Fruit fly (Drosophila melanogaster): ENCODE results near the gene Ilp8.

Gene Ilp8

dm6 chr3L:17012017-17012719, 19.7 kb downstream of the Ilp8 start, which contains the start of gene CG3764 (continued):
- TF ChIP-seq Ada2b (GFP tag; IDR thresholded peaks at IDR 0.05) (peak; percentile 37; the same call in 1 of the 2 replicates), ERR (GFP tag; optimal IDR thresholded peaks at IDR 0.05) (peak; percentile 74), CG10979 (tag; optimal IDR thresholded peaks at IDR 0.05) (peak; percentile 56), gcm (GFP tag; optimal IDR thresholded peaks at IDR 0.05) (peak; percentile 74), CG17568 (GFP tag; optimal IDR thresholded peaks at IDR 0.05) (peak; percentile 82), CG17612 (GFP tag; IDR thresholded peaks at IDR 0.05) (0 out of 2 replicates have a peak, but pooled peaks have one; percentile 17), Kr (GFP tag; optimal IDR thresholded peaks at IDR 0.05) (peak; percentile 36), jumu (GFP tag; optimal IDR thresholded peaks at IDR 0.05) (peak; percentile 65), knrl (GFP tag; IDR thresholded peaks at IDR 0.05; ENCODE audit: partially characterized antibody) (peak; percentile 31; the same call in 1 of the 3 replicates), Doc3 (GFP tag; IDR thresholded peaks at IDR 0.05; ENCODE audit: partially characterized antibody) (no peak), ssp (GFP tag; IDR thresholded peaks at IDR 0.05) (no peak), CG14965 (GFP tag; optimal IDR thresholded peaks at IDR 0.05; ENCODE audit: borderline replicate concordance) (peak; percentile 34), Deaf1 (tag; optimal IDR thresholded peaks at IDR 0.05) (peak; percentile 55), grau (tag; optimal IDR thresholded peaks at IDR 0.05) (peak; percentile 63), Gug (GFP tag; IDR thresholded peaks at IDR 0.05) (0 out of 4 replicates have a peak, but pooled peaks have one; percentile 10), BtbVII (GFP tag; optimal IDR thresholded peaks at IDR 0.05) (peak; percentile 81), ham (GFP tag; IDR thresholded peaks at IDR 0.05) (no peak), CG9437 (GFP tag; optimal IDR thresholded peaks at IDR 0.05) (no peak), CG10462 (GFP tag; optimal IDR thresholded peaks at IDR 0.05) (peak; percentile 37), nmo (GFP tag; optimal IDR thresholded peaks at IDR 0.05) (peak; percentile 70), D19B (GFP tag; optimal IDR thresholded peaks at IDR 0.05) (peak; percentile 43), onecut (GFP tag; IDR thresholded peaks at IDR 0.05) (peak; percentile 72), CG9727 (GFP tag; optimal IDR thresholded peaks at IDR 0.05) (peak; percentile 84), Xbp1 (GFP tag; optimal IDR thresholded peaks at IDR 0.05) (peak; percentile 56), CG34224 (GFP tag; IDR thresholded peaks at IDR 0.05; ENCODE audit: partially characterized antibody) (no peak), CG10565 (GFP tag; optimal IDR thresholded peaks at IDR 0.05) (no peak), Blimp-1 (GFP tag; optimal IDR thresholded peaks at IDR 0.05) (peak; percentile 56), seq (GFP tag; IDR thresholded peaks at IDR 0.05) (peak; percentile 85), lmd (GFP tag; IDR thresholded peaks at IDR 0.05) (peak; percentile 45; the same call in 1 of the 2 replicates), Side (GFP tag; optimal IDR thresholded peaks at IDR 0.05) (peak; percentile 77), esg (GFP tag; conservative IDR thresholded peaks at IDR 0.05) (no peak), CG11723 (GFP tag; optimal IDR thresholded peaks at IDR 0.05) (peak; percentile 78), CG17385 (GFP tag; optimal IDR thresholded peaks at IDR 0.05) (peak; percentile 80), CG17802 (tag; optimal IDR thresholded peaks at IDR 0.05) (peak; percentile 72), trh (GFP tag; optimal IDR thresholded peaks at IDR 0.05) (peak; percentile 9), lilli (GFP tag; optimal IDR thresholded peaks at IDR 0.05) (peak; percentile 42), tio (GFP tag; optimal IDR thresholded peaks at IDR 0.05) (peak; percentile 57), Camta (GFP tag; optimal IDR thresholded peaks at IDR 0.05) (peak; percentile 82), CG3838 (GFP tag; optimal IDR thresholded peaks at IDR 0.05) (no peak), ken (GFP tag; IDR thresholded peaks at IDR 0.05) (peak; percentile 82; the same call in 2 of the 3 replicates), Meics (GFP tag; optimal IDR thresholded peaks at IDR 0.05) (peak; percentile 77), cas (GFP tag; IDR thresholded peaks at IDR 0.05) (no peak), CG7987 (GFP tag; optimal IDR thresholded peaks at IDR 0.05) (peak; percentile 96), CG31388 (GFP tag; optimal IDR thresholded peaks at IDR 0.05) (peak; percentile 27), CG14710 (tag; optimal IDR thresholded peaks at IDR 0.05) (peak; percentile 100), org-1 (GFP tag; optimal IDR thresholded peaks at IDR 0.05) (peak; percentile 58), Oli (tag; optimal IDR thresholded peaks at IDR 0.05) (peak; percentile 43), Opbp (GFP tag; IDR thresholded peaks at IDR 0.05; ENCODE audit: partially characterized antibody) (peak; percentile 100), CG11456 (GFP tag; IDR thresholded peaks at IDR 0.05) (peak; percentile 75; the same call in 2 of the 3 replicates)
